Worm (Caenorhabditis elegans) whole organism, mixed stage, embryonic: ENCODE results near the gene ZK228.3.

Experiments used
- M03D4.4 ChIP-seq: sonication (generic microtip); optimal IDR thresholded peaks from 2 replicates; lab custom pipeline; 2017; ENCODE audit warnings: mild to moderate bottlenecking, missing genetic modification characterization, missing compliant biosample characterization
- blmp-1 ChIP-seq: fragments of 150-350 bp; optimal IDR thresholded peaks from 2 replicates; lab custom pipeline; 2014; ENCODE audit warnings: missing biosample characterization, missing genetic modification characterization
- ceh-39 ChIP-seq: fragments of 150-350 bp; optimal IDR thresholded peaks from 2 replicates; lab custom pipeline; 2014; ENCODE audit warnings: missing biosample characterization, missing genetic modification characterization
- ceh-43 ChIP-seq: fragments of 200-800 bp; sonication (Bioruptor generic); optimal IDR thresholded peaks from 2 replicates; lab custom pipeline; 2018; ENCODE audit warnings: mild to moderate bottlenecking, missing genetic modification characterization, moderate library complexity, missing compliant biosample characterization
- ceh-83 ChIP-seq: fragments of 200-800 bp; sonication (Bioruptor generic); optimal IDR thresholded peaks from 2 replicates; lab custom pipeline; 2018; ENCODE audit warnings: mild to moderate bottlenecking, missing genetic modification characterization, missing compliant biosample characterization
- ces-1 ChIP-seq: fragments of 150-350 bp; optimal IDR thresholded peaks from 2 replicates; lab custom pipeline; 2014; ENCODE audit warnings: missing biosample characterization, missing genetic modification reagents, missing genetic modification characterization
- drap-1 ChIP-seq: fragments of 200-800 bp; sonication (Bioruptor generic); optimal IDR thresholded peaks from 3 replicates; lab custom pipeline; 2018; ENCODE audit warnings: mild to moderate bottlenecking, missing genetic modification characterization, missing compliant biosample characterization
- elt-1 ChIP-seq: sonication (generic microtip); optimal IDR thresholded peaks from 2 replicates; lab custom pipeline; 2017; ENCODE audit warnings: missing genetic modification characterization, mild to moderate bottlenecking, missing compliant biosample characterization, antibody characterized with exemption, moderate library complexity, borderline replicate concordance; ENCODE audit not compliant: insufficient read depth
- elt-3 ChIP-seq: fragments of 150-350 bp; optimal IDR thresholded peaks from 2 replicates; lab custom pipeline; 2014; ENCODE audit warnings: missing biosample characterization, missing genetic modification characterization
- flh-1 ChIP-seq: fragments of 200-800 bp; sonication (Bioruptor generic); optimal IDR thresholded peaks from 2 replicates; lab custom pipeline; 2018; ENCODE audit warnings: mild to moderate bottlenecking, missing genetic modification characterization, moderate library complexity, missing compliant biosample characterization
- hlh-1 ChIP-seq: fragments of 150-350 bp; optimal IDR thresholded peaks from 2 replicates; lab custom pipeline; 2014; ENCODE audit warnings: missing biosample characterization, missing genetic modification reagents, missing genetic modification characterization
- lin-13 ChIP-seq: fragments of 150-350 bp; optimal IDR thresholded peaks from 2 replicates; lab custom pipeline; 2014; ENCODE audit warnings: missing biosample characterization, missing genetic modification characterization
- lin-32 ChIP-seq: fragments of 200-800 bp; sonication (Bioruptor generic); optimal IDR thresholded peaks from 2 replicates; lab custom pipeline; 2018; ENCODE audit warnings: mild to moderate bottlenecking, missing genetic modification characterization, missing compliant biosample characterization
- lsy-2 ChIP-seq: fragments of 150-350 bp; optimal IDR thresholded peaks from 2 replicates; lab custom pipeline; 2014; ENCODE audit warnings: missing biosample characterization, missing genetic modification characterization
- mab-5 ChIP-seq: fragments of 150-350 bp; optimal IDR thresholded peaks from 2 replicates; lab custom pipeline; 2014; ENCODE audit warnings: missing biosample characterization, missing genetic modification characterization
- mep-1 ChIP-seq: fragments of 150-350 bp; optimal IDR thresholded peaks from 2 replicates; lab custom pipeline; 2017; ENCODE audit warnings: missing biosample characterization, missing genetic modification reagents, missing genetic modification characterization, inconsistent platforms
- nhr-12 ChIP-seq: fragments of 150-350 bp; optimal IDR thresholded peaks from 2 replicates; lab custom pipeline; 2014; ENCODE audit warnings: missing biosample characterization, missing genetic modification characterization
- nhr-2 ChIP-seq: fragments of 150-350 bp; optimal IDR thresholded peaks from 2 replicates; lab custom pipeline; 2014; ENCODE audit warnings: missing biosample characterization, missing genetic modification characterization
- nhr-28 ChIP-seq: fragments of 150-350 bp; optimal IDR thresholded peaks from 2 replicates; lab custom pipeline; 2014; ENCODE audit warnings: missing biosample characterization, missing genetic modification characterization
- nhr-76 ChIP-seq: sonication (generic microtip); optimal IDR thresholded peaks from 2 replicates; lab custom pipeline; 2017; ENCODE audit warnings: missing biosample characterization, missing genetic modification characterization
- pha-4 ChIP-seq: fragments of 150-350 bp; optimal IDR thresholded peaks from 2 replicates; lab custom pipeline; 2018; ENCODE audit warnings: missing biosample characterization, missing genetic modification reagents, missing genetic modification characterization
- sem-2 ChIP-seq: fragments of 200-800 bp; sonication (Bioruptor generic); optimal IDR thresholded peaks from 2 replicates; lab custom pipeline; 2018; ENCODE audit warnings: mild to moderate bottlenecking, missing genetic modification characterization, missing compliant biosample characterization
- sptf-1 ChIP-seq: sonication (generic microtip); optimal IDR thresholded peaks from 2 replicates; lab custom pipeline; 2017; ENCODE audit warnings: mild to moderate bottlenecking, missing genetic modification characterization, moderate library complexity, missing compliant biosample characterization
- tbx-8 ChIP-seq: fragments of 200-800 bp; sonication (Bioruptor generic); optimal IDR thresholded peaks from 2 replicates; lab custom pipeline; 2018; ENCODE audit warnings: mild to moderate bottlenecking, missing genetic modification characterization, moderate library complexity, missing compliant biosample characterization
- unc-120 ChIP-seq: sonication (generic microtip); optimal IDR thresholded peaks from 2 replicates; lab custom pipeline; 2017; ENCODE audit warnings: missing genetic modification characterization, missing compliant biosample characterization; ENCODE audit not compliant: poor library complexity, severe bottlenecking
- unc-39 ChIP-seq: fragments of 150-350 bp; optimal IDR thresholded peaks from 2 replicates; lab custom pipeline; 2014; ENCODE audit warnings: missing biosample characterization, missing genetic modification characterization
- unc-62 ChIP-seq: fragments of 150-350 bp; optimal IDR thresholded peaks from 2 replicates; lab custom pipeline; 2014; ENCODE audit warnings: missing biosample characterization, missing genetic modification reagents, missing genetic modification characterization
- ztf-11 ChIP-seq: fragments of 150-350 bp; optimal IDR thresholded peaks from 2 replicates; lab custom pipeline; 2014; ENCODE audit warnings: missing biosample characterization, missing genetic modification characterization

The ZK228.3 gene

DNA sequence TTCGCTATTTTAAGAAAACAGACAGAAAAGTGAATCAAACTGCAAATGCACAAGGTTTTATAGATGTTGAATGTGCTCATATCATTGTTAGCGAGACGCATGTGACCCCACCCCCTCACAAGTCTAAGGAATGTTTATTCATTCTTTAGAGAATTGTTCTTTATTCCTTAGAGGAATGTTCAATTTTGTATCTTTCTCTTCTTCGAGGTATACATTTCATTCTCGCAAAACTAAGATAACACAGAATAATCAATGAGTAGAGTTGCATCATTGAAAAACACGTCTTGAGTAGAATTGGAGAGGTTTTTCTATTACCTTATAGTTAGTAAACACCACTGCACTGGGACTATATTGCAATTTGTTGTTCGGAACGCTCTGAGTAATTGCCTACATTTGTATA is 26.1 kb downstream of the ZK228.3 start, which contains the start of gene ZK262.20:
ZK262.20 (minus strand) TSS at position 101 of the 400 bp plus-strand sequence.
- TF ChIP-seq nhr-12 (no peak), mep-1 (no peak), unc-120 (tag; lab: Kevin White, UChicago) (no peak), mab-5 (tag; lab: Kevin White, UChicago) (no peak), lin-13 (tag; lab: Kevin White, UChicago) (no peak), elt-1 (tag; lab: Kevin White, UChicago) (no peak)

DNA sequence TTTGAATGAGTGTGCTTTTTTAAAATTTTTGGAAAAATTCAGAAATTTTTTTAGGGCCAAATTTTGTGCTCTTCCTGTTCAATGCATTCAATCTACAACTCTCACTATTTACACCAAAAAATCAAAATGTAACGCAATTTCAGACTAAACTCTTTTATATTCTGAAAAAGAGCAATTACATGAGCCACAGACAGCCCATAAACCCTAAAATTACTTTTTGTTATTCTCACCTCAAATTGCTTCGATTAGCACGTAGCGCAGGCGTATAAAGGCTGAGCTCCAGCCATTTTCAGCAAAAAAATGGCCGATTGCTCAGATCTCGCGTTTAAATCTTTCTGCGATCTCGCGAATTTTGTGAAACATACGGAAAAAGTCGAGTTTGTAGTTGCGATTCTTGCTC is 29.6 kb downstream of the ZK228.3 start, which contains the start of gene srw-82:
srw-82 (plus strand) TSS at position 301 of the 400 bp plus-strand sequence.
- no peak for TF ChIP-seq ceh-39 (tag; lab: Kevin White, UChicago)
- no peak for TF ChIP-seq ces-1 (GFP tag; lab: Kevin White, UChicago)
- TF ChIP-seq lsy-2 (tag; lab: Kevin White, UChicago) = no peak
- no peak for TF ChIP-seq elt-3 (tag; lab: Kevin White, UChicago)
- no peak for TF ChIP-seq nhr-28
- TF ChIP-seq hlh-1 (tag; lab: Kevin White, UChicago) = no peak
- no peak for TF ChIP-seq sem-2 (GFP tag; lab: Kevin White, UChicago)
- no peak for TF ChIP-seq lin-13 (tag; lab: Kevin White, UChicago)
- no peak for TF ChIP-seq nhr-2 (tag; lab: Kevin White, UChicago)
- TF ChIP-seq tbx-8 (GFP tag; lab: Kevin White, UChicago) = no peak
- TF ChIP-seq nhr-12 = no peak
- TF ChIP-seq unc-120 (tag; lab: Kevin White, UChicago) = no peak
- TF ChIP-seq flh-1 (GFP tag; lab: Kevin White, UChicago) = no peak
- TF ChIP-seq unc-62 (GFP tag; lab: Kevin White, UChicago) = no peak
- no peak for TF ChIP-seq ceh-83
- TF ChIP-seq sptf-1 (tag; lab: Kevin White, UChicago) = no peak
- TF ChIP-seq elt-1 (tag; lab: Kevin White, UChicago) = no peak
- TF ChIP-seq mep-1 = no peak
- no peak for TF ChIP-seq lin-32
- no peak for TF ChIP-seq blmp-1 (tag; lab: Kevin White, UChicago)

DNA sequence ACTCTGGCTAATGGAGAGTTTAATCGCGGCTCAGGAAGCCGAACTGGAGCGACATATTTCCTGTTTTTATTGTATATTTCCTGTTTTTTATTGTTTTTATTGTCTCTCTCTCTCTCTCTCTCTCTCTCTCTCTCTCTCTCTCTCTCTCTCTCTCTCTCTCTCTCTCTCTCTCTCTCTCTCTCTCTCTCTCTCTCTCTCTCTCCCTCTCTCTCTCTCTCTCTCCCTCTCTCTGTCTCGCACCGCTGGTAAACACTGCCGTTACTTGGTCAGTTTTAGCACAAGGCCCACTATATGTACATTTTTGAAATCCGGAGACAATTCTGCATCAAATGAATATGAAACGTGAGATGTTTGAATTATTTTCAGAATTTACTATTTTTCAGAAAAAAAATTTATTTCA is 30.2 kb downstream of the ZK228.3 start:
- no peak for TF ChIP-seq ceh-43 (GFP tag; lab: Kevin White, UChicago)
- peak; percentile 3 for TF ChIP-seq drap-1
- no peak for TF ChIP-seq M03D4.4 (tag; lab: Kevin White, UChicago)
- TF ChIP-seq, all 35 proteins: peak for 1

DNA sequence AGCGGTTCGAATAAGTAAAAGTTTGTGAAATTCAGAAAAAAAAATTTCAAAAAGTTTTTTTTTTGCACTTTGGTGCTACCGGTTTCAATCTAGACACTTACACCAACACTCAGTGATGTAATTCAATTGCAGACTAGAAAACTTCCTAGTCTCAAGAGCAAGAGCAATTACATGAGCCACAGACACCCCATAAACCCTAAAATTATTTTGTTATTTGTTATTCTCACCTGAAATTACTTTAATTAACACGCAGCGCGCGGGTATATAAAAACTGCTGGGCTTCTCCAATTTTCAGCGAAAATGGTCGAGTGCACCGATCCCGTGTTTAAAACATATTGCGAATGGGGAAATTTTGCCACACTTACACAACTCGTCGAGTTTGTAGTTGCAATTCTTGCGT is 34.8 kb downstream of the ZK228.3 start, which contains the start of gene srw-83:
srw-83 (plus strand) TSS at position 301 of the 400 bp plus-strand sequence.
- no peak for TF ChIP-seq ceh-39 (tag; lab: Kevin White, UChicago)
- TF ChIP-seq sem-2 (GFP tag; lab: Kevin White, UChicago) = no peak

DNA sequence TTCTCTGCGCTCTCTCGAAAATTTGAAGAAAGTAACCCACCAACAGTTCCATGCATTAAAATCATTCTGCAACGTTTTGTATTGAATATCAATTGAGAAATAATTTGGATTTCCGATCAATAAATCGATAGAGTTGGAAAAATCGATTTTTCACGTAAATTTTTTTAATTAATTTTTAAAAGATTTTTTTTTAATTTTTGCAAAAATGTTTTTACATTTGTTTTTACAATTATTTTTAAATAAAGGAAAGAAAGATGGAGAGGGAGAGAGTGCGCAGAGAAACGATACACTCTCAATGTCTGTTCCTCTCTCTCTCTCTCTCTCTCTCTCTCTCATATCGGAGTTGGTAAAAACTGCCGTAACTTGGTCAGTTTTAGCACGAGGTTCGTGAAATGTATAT is 35.5 kb downstream of the ZK228.3 start, which contains the start of gene ZK262.19:
ZK262.19 (minus strand) TSS at position 101 of the 400 bp plus-strand sequence.
- TF ChIP-seq pha-4 (no peak), nhr-28 (no peak), unc-62 (GFP tag; lab: Kevin White, UChicago) (no peak), ces-1 (GFP tag; lab: Kevin White, UChicago) (no peak), nhr-76 (tag; lab: Kevin White, UChicago) (no peak), ceh-39 (tag; lab: Kevin White, UChicago) (no peak), ztf-11 (tag; lab: Kevin White, UChicago) (no peak), blmp-1 (tag; lab: Kevin White, UChicago) (no peak), unc-39 (tag; lab: Kevin White, UChicago) (no peak), lsy-2 (tag; lab: Kevin White, UChicago) (no peak), mep-1 (no peak), nhr-2 (tag; lab: Kevin White, UChicago) (no peak), sptf-1 (tag; lab: Kevin White, UChicago) (no peak), elt-1 (tag; lab: Kevin White, UChicago) (no peak), ceh-83 (no peak)

DNA sequence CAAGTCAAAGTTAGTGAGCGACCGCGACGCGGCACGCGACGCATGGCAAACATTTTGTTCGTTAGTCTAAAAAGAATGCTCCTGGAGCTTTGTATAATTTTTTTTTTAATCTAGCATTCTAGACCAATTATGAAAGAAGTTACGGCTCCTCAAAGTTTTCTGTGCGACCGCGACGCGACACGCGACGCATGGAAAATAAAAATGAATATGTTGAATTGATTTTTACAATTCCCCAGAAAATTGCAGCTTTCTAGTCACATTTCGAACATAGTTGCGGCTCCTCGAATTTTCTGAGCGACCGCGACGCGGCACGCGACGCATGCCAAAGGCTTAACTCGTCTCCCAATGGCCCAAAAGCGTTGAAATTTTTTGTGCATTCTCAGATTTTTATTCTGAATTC is 36.6 kb downstream of the ZK228.3 start, which contains the start of gene ZK262.4:
ZK262.4 (minus strand) TSS at position 101 of the 400 bp plus-strand sequence.
- TF ChIP-seq ceh-83 = no peak
- no peak for TF ChIP-seq blmp-1 (tag; lab: Kevin White, UChicago)
